Worm (Caenorhabditis elegans) whole organism, L4/young adult: Measurements from ENCODE around the gene bath-13.

Experiments used
- W03F9.2 ChIP-seq: fragments of 150-350 bp; optimal IDR thresholded peaks from 2 replicates; lab custom pipeline; 2014; ENCODE audit warnings: missing biosample characterization, missing genetic modification characterization
- dao-5 ChIP-seq: sonication (generic microtip); optimal IDR thresholded peaks from 2 replicates; lab custom pipeline; 2016; ENCODE audit warnings: missing genotype, missing genetic modification characterization, moderate library complexity, missing compliant biosample characterization
- him-1 ChIP-seq: sonication (generic microtip); optimal IDR thresholded peaks from 2 replicates; lab custom pipeline; 2016; ENCODE audit warnings: missing genotype, missing genetic modification reagents, missing genetic modification characterization, missing compliant biosample characterization

- no peak for TF ChIP-seq him-1 (tag; lab: Kevin White, UChicago)
- TF ChIP-seq dao-5 (tag; lab: Kevin White, UChicago): no peak
- TF ChIP-seq W03F9.2: no peak
Observed at ce11 chrII:2479047-2479446, 42.8 kb downstream of the bath-13 start, which contains the start of gene F53G2.12.
